Worm (Caenorhabditis elegans): ENCODE measurements around the gene tbx-2.

The tbx-2 gene

DNA sequence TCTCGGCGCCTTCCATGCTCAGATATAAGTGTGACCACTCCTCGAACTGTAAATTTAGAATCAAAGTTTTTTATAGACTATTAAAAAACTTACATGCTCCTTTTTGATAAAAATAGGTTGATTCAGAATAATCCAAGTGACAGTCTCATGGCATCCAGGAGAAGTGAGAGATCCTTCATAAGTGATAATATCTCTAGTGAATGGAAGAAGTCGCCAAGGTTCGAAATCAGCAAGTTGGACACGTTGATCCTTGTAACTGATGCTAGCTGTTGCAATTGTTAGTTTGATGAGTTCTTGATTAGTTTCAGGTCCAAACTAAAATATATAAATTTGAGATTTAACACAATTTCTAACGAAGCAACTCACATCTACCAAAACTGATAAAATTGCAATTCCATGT, 52.8 kb downstream of the tbx-2 start:
- no peak for TF ChIP-seq ceh-6 (GFP tag; optimal IDR thresholded peaks at IDR 0.05)
- no peak for TF ChIP-seq unc-3 (GFP tag; conservative IDR thresholded peaks at IDR 0.05)
- no peak for TF ChIP-seq unc-3 (tag; optimal IDR thresholded peaks at IDR 0.05)
- no peak for TF ChIP-seq rnt-1 (tag; optimal IDR thresholded peaks at IDR 0.05)
- no peak for TF ChIP-seq sox-2 (GFP tag; IDR thresholded peaks at IDR 0.05)
- TF ChIP-seq ref-2 (tag; optimal IDR thresholded peaks at IDR 0.05): no peak
- no peak for TF ChIP-seq ceh-18 (tag; optimal IDR thresholded peaks at IDR 0.05)
- no peak for TF ChIP-seq ceh-45 (GFP tag; IDR thresholded peaks at IDR 0.05)
- no peak for TF ChIP-seq ceh-34 (tag; optimal IDR thresholded peaks at IDR 0.05)

DNA sequence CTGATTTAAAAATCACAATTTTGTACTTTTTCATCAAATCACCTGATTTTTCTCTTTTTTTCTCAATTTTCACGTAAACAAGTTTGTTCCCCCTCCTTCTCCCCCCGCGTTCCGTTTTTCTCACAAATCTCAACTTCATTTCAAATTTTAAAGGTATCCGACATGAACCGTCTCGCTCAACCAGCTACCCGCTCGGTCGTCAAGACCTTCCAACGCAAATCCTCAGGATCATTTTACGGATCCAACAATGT, 54.6 kb downstream of the tbx-2 start, which contains the start of gene cox-6A:
cox-6A (plus strand) TSS at position 152 of the 251 bp plus-strand sequence.
- TF ChIP-seq lim-6 (tag; optimal IDR thresholded peaks at IDR 0.05) (no peak), lin-11 (tag; optimal IDR thresholded peaks at IDR 0.05) (no peak), ceh-48 (tag; optimal IDR thresholded peaks at IDR 0.05) (no peak), pros-1 (tag; optimal IDR thresholded peaks at IDR 0.05) (no peak), zip-5 (tag; optimal IDR thresholded peaks at IDR 0.05) (no peak), C38D4.7 (GFP tag; optimal IDR thresholded peaks at IDR 0.05) (no peak), ceh-2 (tag; optimal IDR thresholded peaks at IDR 0.05) (no peak), pqm-1 (tag; optimal IDR thresholded peaks at IDR 0.05) (no peak), tbx-7 (tag; optimal IDR thresholded peaks at IDR 0.05) (no peak), fax-1 (tag; optimal IDR thresholded peaks at IDR 0.05) (no peak), ceh-9 (tag; optimal IDR thresholded peaks at IDR 0.05) (no peak), hlh-13 (GFP tag; optimal IDR thresholded peaks at IDR 0.05) (no peak), ceh-22 (tag; optimal IDR thresholded peaks at IDR 0.05) (no peak), pha-2 (tag; optimal IDR thresholded peaks at IDR 0.05) (no peak), ceh-30 (tag; optimal IDR thresholded peaks at IDR 0.05) (no peak), hlh-8 (tag; optimal IDR thresholded peaks at IDR 0.05) (no peak), mec-3 (tag; optimal IDR thresholded peaks at IDR 0.05; ENCODE audit: borderline replicate concordance) (no peak), hlh-15 (tag; optimal IDR thresholded peaks at IDR 0.05) (no peak)
